Worm (Caenorhabditis elegans) whole organism, L2 larva: ENCODE results near the gene B0563.1.

Experiments used
- alr-1 ChIP-seq: fragments of 150-350 bp; optimal IDR thresholded peaks from 2 replicates; lab custom pipeline; 2014; ENCODE audit warnings: missing biosample characterization, missing genetic modification characterization
- elt-3 ChIP-seq: sonication (generic microtip); optimal IDR thresholded peaks from 2 replicates; lab custom pipeline; 2017; ENCODE audit warnings: missing biosample characterization, missing genetic modification characterization
- mab-5 ChIP-seq: fragments of 150-350 bp; optimal IDR thresholded peaks from 2 replicates; lab custom pipeline; 2014; ENCODE audit warnings: missing biosample characterization, missing genetic modification characterization
- unc-62 ChIP-seq: fragments of 150-350 bp; optimal IDR thresholded peaks from 2 replicates; lab custom pipeline; 2014; ENCODE audit warnings: missing biosample characterization, missing genetic modification reagents, missing genetic modification characterization

ce11 chrX:9183836-9184235 is 12.5 kb downstream of the B0563.1 start, which contains the start of gene Y81B9A.2:
- no peak for TF ChIP-seq alr-1 (tag; lab: Kevin White, UChicago)
- no peak for TF ChIP-seq mab-5 (tag; lab: Kevin White, UChicago)
- TF ChIP-seq unc-62 (GFP tag; lab: Kevin White, UChicago): no peak
- no peak for TF ChIP-seq elt-3
